Worm (Caenorhabditis elegans): Measurements from ENCODE around the gene Y38F1A.4.
"Not testable (repeated sequence)": the region's sequence is repeated elsewhere in the genome, so short reads cannot be mapped to it uniquely, and the experiment has no call there.

ce11 chrII:13016381-13016780 lies 46.9 kb upstream of the Y38F1A.4 start:
- peak; percentile 94 for TF ChIP-seq pha-4 (GFP tag; IDR thresholded peaks at IDR 0.05)
- TF ChIP-seq pha-4 (tag; optimal IDR thresholded peaks at IDR 0.05); nhr-25 (tag; optimal IDR thresholded peaks at IDR 0.05; ENCODE audit: borderline replicate concordance, insufficient read depth); Y48G9A.11 (GFP tag; IDR thresholded peaks at IDR 0.05); unc-130 (GFP tag; optimal IDR thresholded peaks at IDR 0.05); fkh-10 (GFP tag; optimal IDR thresholded peaks at IDR 0.05); jun-1 (tag; optimal IDR thresholded peaks at IDR 0.05); nhr-76 (tag; optimal IDR thresholded peaks at IDR 0.05); unc-39 (tag; optimal IDR thresholded peaks at IDR 0.05); unc-62 (tag; optimal IDR thresholded peaks at IDR 0.05): not testable (repeated sequence)
- peak; percentile 16 for TF ChIP-seq dpl-1 (GFP tag; optimal IDR thresholded peaks at IDR 0.05)
- peak; percentile 33 for TF ChIP-seq nhr-28 (tag; optimal IDR thresholded peaks at IDR 0.05)
- peak in 1 of 2 experiments; percentile 16 for TF ChIP-seq unc-62 (GFP tag; optimal IDR thresholded peaks at IDR 0.05 in 1 of 2)
- TF ChIP-seq hlh-30 (tag; optimal IDR thresholded peaks at IDR 0.05; ENCODE audit: insufficient read depth), result peak; percentile 20

All from whole organism, L4 larva.